Fruit fly (Drosophila melanogaster) whole organism, embryonic: ENCODE measurements around the gene mRpL55.

Experiments
- ATbp ChIP-seq: fragments of 200-800 bp; sonication (Bioruptor generic); optimal IDR thresholded peaks from 2 replicates; lab custom pipeline; 2017; ENCODE audit warnings: missing biosample characterization, mild to moderate bottlenecking, missing genetic modification characterization, missing genetic modification reagents
- Awh ChIP-seq: fragments of 200-800 bp; sonication (Bioruptor generic); IDR thresholded peaks from 2 replicates; pipeline ENCODE4, ENCODE4 v1.3.6; 2022; ENCODE audit warnings: missing biosample characterization, missing genetic modification characterization
- CG11696 ChIP-seq: fragments of 200-800 bp; sonication (Bioruptor generic); IDR thresholded peaks from 2 replicates; pipeline ENCODE4 v1.3.6; 2022; ENCODE audit warnings: missing biosample characterization, missing genetic modification characterization
- CG13287 ChIP-seq: fragments of 200-800 bp; sonication (Bioruptor generic); IDR thresholded peaks from 2 replicates; pipeline ENCODE4 v1.3.6; 2022; ENCODE audit warnings: missing biosample characterization, missing genetic modification characterization; ENCODE audit not compliant: partially characterized antibody
- CG1602 ChIP-seq: fragments of 200-800 bp; sonication (Bioruptor generic); optimal IDR thresholded peaks from 3 replicates; lab custom pipeline; 2016; ENCODE audit warnings: missing biosample characterization, missing genetic modification characterization
- CG17359 ChIP-seq: fragments of 200-800 bp; sonication (Bioruptor generic); optimal IDR thresholded peaks from 3 replicates; lab custom pipeline; 2018; ENCODE audit warnings: missing biosample characterization, mild to moderate bottlenecking, missing genetic modification characterization, moderate library complexity
- CG17385 ChIP-seq: fragments of 200-800 bp; sonication (Bioruptor generic); optimal IDR thresholded peaks from 3 replicates; lab custom pipeline; 2018; ENCODE audit warnings: missing biosample characterization, mild to moderate bottlenecking, missing genetic modification characterization
- CG2199 ChIP-seq: fragments of 200-800 bp; sonication (Bioruptor generic); IDR thresholded peaks from 3 replicates; pipeline ENCODE4 v1.3.6; 2022; ENCODE audit warnings: missing biosample characterization, missing genetic modification characterization
- CG2875 ChIP-seq: fragments of 200-800 bp; sonication (Bioruptor generic); optimal IDR thresholded peaks from 2 replicates; lab custom pipeline; 2017; ENCODE audit warnings: missing biosample characterization, mild to moderate bottlenecking, missing genetic modification characterization, missing genetic modification reagents
- CG32532 ChIP-seq: fragments of 200-800 bp; sonication (Bioruptor generic); IDR thresholded peaks from 2 replicates; pipeline ENCODE4 v1.3.6; 2022; ENCODE audit warnings: missing biosample characterization, missing genetic modification characterization
- CG4360 ChIP-seq: fragments of 200-800 bp; sonication (Bioruptor generic); IDR thresholded peaks from 2 replicates; pipeline ENCODE4 v1.3.6; 2022; ENCODE audit warnings: missing biosample characterization, missing genetic modification characterization
- CG4730 ChIP-seq: fragments of 200-800 bp; sonication (Bioruptor generic); IDR thresholded peaks from 2 replicates; pipeline ENCODE4 v1.3.6; 2022; ENCODE audit warnings: missing biosample characterization, missing genetic modification characterization
- CG5245 ChIP-seq: fragments of 200-800 bp; sonication (Bioruptor generic); optimal IDR thresholded peaks from 3 replicates; lab custom pipeline; 2016; ENCODE audit warnings: missing biosample characterization, missing genetic modification characterization
- CG6683 ChIP-seq: fragments of 200-800 bp; sonication (Bioruptor generic); optimal IDR thresholded peaks from 2 replicates; lab custom pipeline; 2017; ENCODE audit warnings: missing biosample characterization, mild to moderate bottlenecking, missing genetic modification characterization, missing genetic modification reagents
- CG8388 ChIP-seq: fragments of 200-800 bp; sonication (Bioruptor generic); optimal IDR thresholded peaks from 2 replicates; lab custom pipeline; 2019; ENCODE audit warnings: missing biosample characterization, mild to moderate bottlenecking, missing genetic modification characterization, moderate library complexity
- CG9727 ChIP-seq: fragments of 200-800 bp; sonication (Bioruptor generic); optimal IDR thresholded peaks from 3 replicates; lab custom pipeline; 2017; ENCODE audit warnings: missing biosample characterization, mild to moderate bottlenecking, missing genetic modification characterization
- Hr78 ChIP-seq, 2 experiments: fragments of 200-800 bp in 1 of 2; fragments of >200 bp in 1 of 2; sonication (Bioruptor generic) in 1 of 2; optimal IDR thresholded peaks; 2 replicates each; lab custom pipeline; 2017 to 2019; ENCODE audit warnings: missing biosample characterization in 2 of 2, missing genetic modification characterization in 2 of 2, mild to moderate bottlenecking in 1 of 2, moderate library complexity in 1 of 2
- Med ChIP-seq: fragments of 200-800 bp; sonication (Bioruptor generic); peaks from one replicate; lab custom pipeline; 2016; ENCODE audit warnings: missing biosample characterization, missing genetic modification characterization, mild to moderate bottlenecking, inconsistent platforms, moderate library complexity
- Sry-β ChIP-seq: fragments of 200-800 bp; sonication (Bioruptor generic); optimal IDR thresholded peaks from 2 replicates; lab custom pipeline; 2018; ENCODE audit warnings: missing biosample characterization, mild to moderate bottlenecking, missing genetic modification characterization, moderate library complexity
- Taf1 ChIP-seq: fragments of 200-800 bp; sonication (Bioruptor generic); IDR thresholded peaks from 2 replicates; pipeline ENCODE4 v1.3.6; 2022; ENCODE audit warnings: missing biosample characterization, missing genetic modification characterization
- br ChIP-seq: fragments of >200 bp; optimal IDR thresholded peaks from 2 replicates; lab custom pipeline; 2017
- chm ChIP-seq: fragments of 200-800 bp; sonication (Bioruptor generic); IDR thresholded peaks from 2 replicates; pipeline ENCODE4 v1.3.6; 2022; ENCODE audit warnings: missing biosample characterization, missing genetic modification characterization
- crol ChIP-seq: fragments of 200-800 bp; sonication (Bioruptor generic); IDR thresholded peaks from 2 replicates; pipeline ENCODE4 v1.3.6; 2022; ENCODE audit warnings: missing biosample characterization, missing genetic modification characterization
- disco-r ChIP-seq: fragments of 200-800 bp; sonication (Bioruptor generic); optimal IDR thresholded peaks from 2 replicates; lab custom pipeline; 2016; ENCODE audit warnings: missing biosample characterization, missing genetic modification characterization
- dysf ChIP-seq: fragments of 200-800 bp; sonication (Bioruptor generic); IDR thresholded peaks from 3 replicates; pipeline ENCODE4 v1.3.6; 2022; ENCODE audit warnings: missing biosample characterization, missing genetic modification characterization
- kni ChIP-seq: fragments of 200-800 bp; sonication (Bioruptor generic); optimal IDR thresholded peaks from 3 replicates; lab custom pipeline; 2017; ENCODE audit warnings: mild to moderate bottlenecking, missing biosample characterization, missing genetic modification reagents, missing genetic modification characterization
- lab ChIP-seq: fragments of 200-800 bp; sonication (Bioruptor generic); optimal IDR thresholded peaks from 3 replicates; lab custom pipeline; 2017; ENCODE audit warnings: missing biosample characterization, missing genetic modification characterization, mild to moderate bottlenecking, moderate library complexity, missing genetic modification reagents
- oc ChIP-seq: fragments of 200-800 bp; sonication (Bioruptor generic); optimal IDR thresholded peaks from 2 replicates; lab custom pipeline; 2018; ENCODE audit warnings: missing biosample characterization, mild to moderate bottlenecking, missing genetic modification characterization, moderate library complexity
- sc ChIP-seq, 3 experiments: fragments of >200 bp in 2 of 3; fragments of 200-800 bp in 1 of 3; sonication (Bioruptor generic) in 1 of 3; optimal IDR thresholded peaks; 2 replicates in 2 of 3; 3 replicates in 1 of 3; lab custom pipeline; 2017; ENCODE audit warnings: mild to moderate bottlenecking in 1 of 3, missing biosample characterization in 1 of 3, missing genetic modification characterization in 1 of 3, missing genetic modification reagents in 1 of 3
- tap ChIP-seq: fragments of 200-800 bp; optimal IDR thresholded peaks from 3 replicates; lab custom pipeline; 2019; ENCODE audit warnings: missing biosample characterization, mild to moderate bottlenecking, missing genetic modification characterization, moderate library complexity
- tna ChIP-seq: fragments of 200-800 bp; sonication (Bioruptor generic); IDR thresholded peaks from 2 replicates; pipeline ENCODE4 v1.3.6; 2022; ENCODE audit warnings: missing biosample characterization, missing genetic modification characterization; ENCODE audit not compliant: partially characterized antibody
- twi ChIP-seq: fragments of 200-800 bp; optimal IDR thresholded peaks from 2 replicates; lab custom pipeline; 2019; ENCODE audit warnings: missing biosample characterization, mild to moderate bottlenecking, missing genetic modification characterization, moderate library complexity
- vvl ChIP-seq: fragments of 200-800 bp; sonication (Bioruptor generic); IDR thresholded peaks from 2 replicates; pipeline ENCODE4 v1.3.6; 2022; ENCODE audit warnings: missing biosample characterization, missing genetic modification characterization
- wek ChIP-seq: fragments of 200-800 bp; sonication (Bioruptor generic); optimal IDR thresholded peaks from 3 replicates; lab custom pipeline; 2018; ENCODE audit warnings: missing biosample characterization, mild to moderate bottlenecking, missing genetic modification characterization, moderate library complexity
- z ChIP-seq: fragments of 200-800 bp; sonication (Bioruptor generic); IDR thresholded peaks from 3 replicates; pipeline ENCODE4 v1.3.6; 2022; ENCODE audit warnings: missing biosample characterization, missing genetic modification characterization
- zfh1 ChIP-seq: fragments of 200-800 bp; sonication (Bioruptor generic); IDR thresholded peaks from 3 replicates; pipeline ENCODE4 v1.3.6; 2022; ENCODE audit warnings: missing biosample characterization, missing genetic modification characterization

The mRpL55 gene

dm6 chr3R:19056884-19057283 is 37.8 kb downstream of the mRpL55 start:
- TF ChIP-seq Med (peak; percentile 68), br (lab: Kevin White, UChicago) (no peak), disco-r (GFP tag; lab: Kevin White, UChicago) (no peak), chm (0 out of 2 replicates have a peak, but pooled peaks have one; percentile 18), CG32532 (GFP tag; lab: Robert Waterston, UW) (no peak), z (GFP tag; lab: Robert Waterston, UW) (peak; percentile 76), CG6683 (GFP tag; lab: Kevin White, UChicago) (no peak), CG11696 (0 out of 2 replicates have a peak, but pooled peaks have one; percentile 34), CG2875 (GFP tag; lab: Kevin White, UChicago) (no peak), tna (GFP tag; lab: Robert Waterston, UW) (no peak), Hr78 (GFP tag; optimal IDR thresholded peaks at IDR 0.05; lab: Kevin White, UChicago) (no peak), vvl (GFP tag; lab: Robert Waterston, UW) (peak; percentile 13; the same call in 1 of the 2 replicates), ATbp (GFP tag; lab: Kevin White, UChicago) (peak; percentile 34), CG2199 (GFP tag; lab: Robert Waterston, UW) (0 out of 3 replicates have a peak, but pooled peaks have one; percentile 40), kni (GFP tag; lab: Kevin White, UChicago) (peak; percentile 6), sc (optimal IDR thresholded peaks at IDR 0.05; lab: Kevin White, UChicago) (no peak), sc (GFP tag; optimal IDR thresholded peaks at IDR 0.05; lab: Kevin White, UChicago) (peak; percentile 6), dysf (GFP tag; lab: Robert Waterston, UW) (0 out of 3 replicates have a peak, but pooled peaks have one; percentile 21), Sry-β (GFP tag; lab: Kevin White, UChicago) (no peak), Taf1 (GFP tag; lab: Robert Waterston, UW) (no peak), wek (GFP tag; lab: Kevin White, UChicago) (no peak), CG1602 (GFP tag; lab: Kevin White, UChicago) (no peak), CG5245 (GFP tag; lab: Kevin White, UChicago) (no peak), CG17385 (GFP tag; lab: Kevin White, UChicago) (no peak), zfh1 (GFP tag; lab: Robert Waterston, UW) (0 out of 3 replicates have a peak, but pooled peaks have one; percentile 17), CG13287 (GFP tag; lab: Robert Waterston, UW) (no peak), CG8388 (GFP tag; lab: Kevin White, UChicago) (no peak), CG17359 (no peak), lab (GFP tag; lab: Kevin White, UChicago) (peak; percentile 26)

DNA sequence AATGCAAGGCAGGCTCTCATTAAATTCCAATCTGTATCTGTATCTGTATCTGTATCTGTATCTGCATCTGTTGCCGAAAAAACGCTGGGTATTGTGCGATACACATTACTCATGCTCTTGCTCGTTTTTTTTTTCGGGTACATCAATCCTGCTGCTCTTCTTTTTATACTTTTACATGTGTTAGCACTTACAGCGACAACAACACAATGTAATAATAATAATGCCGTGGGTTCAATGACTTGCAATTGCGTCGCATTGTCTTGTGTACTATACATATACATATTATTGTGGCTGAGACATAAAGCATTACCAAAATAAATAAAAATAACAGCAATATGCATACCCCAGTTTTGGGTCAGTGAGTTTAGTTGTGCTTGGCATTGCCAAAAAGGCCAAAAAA is 39.9 kb downstream of the mRpL55 start:
- peak; percentile 82 for TF ChIP-seq twi
- TF ChIP-seq CG2199 (GFP tag; lab: Robert Waterston, UW): 0 out of 3 replicates have a peak, but pooled peaks have one; percentile 33
- TF ChIP-seq CG4360 (GFP tag; lab: Robert Waterston, UW): peak; percentile 56
- TF ChIP-seq Awh: no peak

DNA sequence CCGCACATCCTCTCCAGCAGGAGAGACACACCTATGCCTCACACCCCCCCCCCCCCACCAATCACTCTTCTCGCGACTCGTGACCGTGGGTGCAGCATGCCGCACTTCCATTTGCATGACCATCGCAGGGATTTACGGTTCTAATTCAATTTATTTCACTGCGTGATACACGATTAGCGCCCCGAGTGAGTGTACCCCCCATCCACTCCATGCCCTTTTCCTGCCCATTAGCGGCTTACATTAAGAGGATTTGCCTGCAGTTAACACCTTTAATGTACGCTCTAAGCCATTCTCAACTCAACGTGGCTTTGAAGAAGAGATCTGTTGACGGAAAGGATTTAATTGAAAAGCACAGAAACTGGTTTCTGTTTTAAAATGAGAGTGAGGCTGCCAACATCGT is 42.2 kb downstream of the mRpL55 start:
- TF ChIP-seq oc (tag; lab: Kevin White, UChicago) (peak; percentile 93), CG4730 (GFP tag; lab: Robert Waterston, UW) (0 out of 2 replicates have a peak, but pooled peaks have one; percentile 11), tap (tag; lab: Kevin White, UChicago) (no peak), crol (peak; percentile 69), CG9727 (GFP tag; lab: Kevin White, UChicago) (no peak)
